Worm (Caenorhabditis elegans): ENCODE data around the gene clec-76.

- no peak for TF ChIP-seq aly-2 (tag; optimal IDR thresholded peaks at IDR 0.05)
- no peak for TF ChIP-seq nhr-6 (tag; optimal IDR thresholded peaks at IDR 0.05)
- TF ChIP-seq nhr-77 (tag; optimal IDR thresholded peaks at IDR 0.05), result no peak
Measured at ce11 chrIV:3921898-3922297, 43.1 kb upstream of the clec-76 start, which contains the start of gene clec-67.
